Worm (Caenorhabditis elegans): ENCODE measurements around the gene ZK673.1.

- no peak for TF ChIP-seq ref-1 (GFP tag; conservative IDR thresholded peaks at IDR 0.05)
- TF ChIP-seq ztf-23 (GFP tag; IDR thresholded peaks at IDR 0.05), result no peak
- no peak for TF ChIP-seq ztf-29 (GFP tag; IDR thresholded peaks at IDR 0.05)
These were observed 21.0 kb upstream of the ZK673.1 start, which contains the start of gene frpr-21 for ce11 chrII:10421941-10422340.
